Worm (Caenorhabditis elegans) whole organism, mixed stage, embryonic: Measurements from ENCODE around the gene M106.3.

Source experiments
- M03D4.4 ChIP-seq: sonication (generic microtip); optimal IDR thresholded peaks from 2 replicates; lab custom pipeline; 2017; ENCODE audit warnings: mild to moderate bottlenecking, missing genetic modification characterization, missing compliant biosample characterization
- blmp-1 ChIP-seq: fragments of 150-350 bp; optimal IDR thresholded peaks from 2 replicates; lab custom pipeline; 2014; ENCODE audit warnings: missing biosample characterization, missing genetic modification characterization
- ces-1 ChIP-seq: fragments of 150-350 bp; optimal IDR thresholded peaks from 2 replicates; lab custom pipeline; 2014; ENCODE audit warnings: missing biosample characterization, missing genetic modification reagents, missing genetic modification characterization
- elt-3 ChIP-seq: fragments of 150-350 bp; optimal IDR thresholded peaks from 2 replicates; lab custom pipeline; 2014; ENCODE audit warnings: missing biosample characterization, missing genetic modification characterization
- lsy-2 ChIP-seq: fragments of 150-350 bp; optimal IDR thresholded peaks from 2 replicates; lab custom pipeline; 2014; ENCODE audit warnings: missing biosample characterization, missing genetic modification characterization
- mep-1 ChIP-seq: fragments of 150-350 bp; optimal IDR thresholded peaks from 2 replicates; lab custom pipeline; 2017; ENCODE audit warnings: missing biosample characterization, missing genetic modification reagents, missing genetic modification characterization, inconsistent platforms
- nhr-12 ChIP-seq: fragments of 150-350 bp; optimal IDR thresholded peaks from 2 replicates; lab custom pipeline; 2014; ENCODE audit warnings: missing biosample characterization, missing genetic modification characterization
- nhr-237 ChIP-seq: fragments of 150-350 bp; optimal IDR thresholded peaks from 2 replicates; lab custom pipeline; 2014; ENCODE audit warnings: missing biosample characterization, missing genetic modification characterization
- nhr-28 ChIP-seq: fragments of 150-350 bp; optimal IDR thresholded peaks from 2 replicates; lab custom pipeline; 2014; ENCODE audit warnings: missing biosample characterization, missing genetic modification characterization
- pha-4 ChIP-seq: fragments of 150-350 bp; optimal IDR thresholded peaks from 2 replicates; lab custom pipeline; 2018; ENCODE audit warnings: missing biosample characterization, missing genetic modification reagents, missing genetic modification characterization
- sptf-1 ChIP-seq: sonication (generic microtip); optimal IDR thresholded peaks from 2 replicates; lab custom pipeline; 2017; ENCODE audit warnings: mild to moderate bottlenecking, missing genetic modification characterization, moderate library complexity, missing compliant biosample characterization
- unc-62 ChIP-seq: fragments of 150-350 bp; optimal IDR thresholded peaks from 2 replicates; lab custom pipeline; 2014; ENCODE audit warnings: missing biosample characterization, missing genetic modification reagents, missing genetic modification characterization
- ztf-11 ChIP-seq: fragments of 150-350 bp; optimal IDR thresholded peaks from 2 replicates; lab custom pipeline; 2014; ENCODE audit warnings: missing biosample characterization, missing genetic modification characterization

- no peak for TF ChIP-seq pha-4 (tag; lab: Kevin White, UChicago)
- no peak for TF ChIP-seq M03D4.4 (tag; lab: Kevin White, UChicago)
- TF ChIP-seq nhr-12 (tag; lab: Kevin White, UChicago) = no peak
- TF ChIP-seq ztf-11 (tag; lab: Kevin White, UChicago) = no peak
- no peak for TF ChIP-seq elt-3 (tag; lab: Kevin White, UChicago)
- no peak for TF ChIP-seq nhr-237 (tag; lab: Kevin White, UChicago)
- no peak for TF ChIP-seq sptf-1 (tag; lab: Kevin White, UChicago)
- TF ChIP-seq nhr-28 (tag; lab: Kevin White, UChicago) = no peak
- no peak for TF ChIP-seq ces-1
- TF ChIP-seq unc-62 (GFP tag; lab: Kevin White, UChicago) = no peak
- TF ChIP-seq blmp-1 (tag; lab: Kevin White, UChicago) = no peak
- TF ChIP-seq lsy-2 (tag; lab: Kevin White, UChicago) = no peak
- TF ChIP-seq mep-1 (tag; lab: Kevin White, UChicago) = no peak
Observed at ce11 chrII:10852880-10853279, 7.8 kb downstream of the M106.3 start.
